Fruit fly (Drosophila melanogaster) whole organism, embryonic: ENCODE data around the gene CG32087.

ENCODE experiments used
- BEAF-32 ChIP-seq: fragments of 200-800 bp; sonication (Bioruptor generic); optimal IDR thresholded peaks from 3 replicates; lab custom pipeline; 2017; ENCODE audit warnings: missing biosample characterization, missing genetic modification characterization, mild to moderate bottlenecking, moderate library complexity, missing genetic modification reagents
- CG10209 ChIP-seq: fragments of 200-800 bp; sonication (Bioruptor generic); optimal IDR thresholded peaks from 3 replicates; lab custom pipeline; 2017; ENCODE audit warnings: missing biosample characterization, mild to moderate bottlenecking, missing genetic modification characterization, missing genetic modification reagents
- CG12391 ChIP-seq: fragments of 200-800 bp; sonication (Bioruptor generic); optimal IDR thresholded peaks from 3 replicates; lab custom pipeline; 2018; ENCODE audit warnings: missing biosample characterization, mild to moderate bottlenecking, missing genetic modification characterization, moderate library complexity
- CG13287 ChIP-seq: fragments of 200-800 bp; sonication (Bioruptor generic); IDR thresholded peaks from 2 replicates; pipeline ENCODE4 v1.3.6; 2022; ENCODE audit warnings: missing biosample characterization, missing genetic modification characterization; ENCODE audit not compliant: partially characterized antibody
- CG13894 ChIP-seq: fragments of 200-800 bp; sonication (Bioruptor generic); optimal IDR thresholded peaks from 3 replicates; lab custom pipeline; 2018; ENCODE audit warnings: missing biosample characterization, mild to moderate bottlenecking, missing genetic modification characterization, moderate library complexity
- CG14710 ChIP-seq: fragments of 200-800 bp; sonication (Bioruptor generic); optimal IDR thresholded peaks from 3 replicates; lab custom pipeline; 2019; ENCODE audit warnings: missing biosample characterization, mild to moderate bottlenecking, missing genetic modification characterization, moderate library complexity
- CG15514 ChIP-seq: fragments of 200-800 bp; sonication (Bioruptor generic); optimal IDR thresholded peaks from 3 replicates; lab custom pipeline; 2017; ENCODE audit warnings: missing biosample characterization, missing genetic modification characterization, mild to moderate bottlenecking, moderate library complexity, missing genetic modification reagents
- CG17328 ChIP-seq: fragments of 200-800 bp; sonication (Bioruptor generic); IDR thresholded peaks from 2 replicates; pipeline ENCODE4 v1.3.6; 2022; ENCODE audit warnings: missing biosample characterization, missing genetic modification characterization
- CG18011 ChIP-seq: fragments of 200-800 bp; sonication (Bioruptor generic); optimal IDR thresholded peaks from 2 replicates; lab custom pipeline; 2017; ENCODE audit warnings: missing biosample characterization, missing genetic modification characterization, mild to moderate bottlenecking, moderate library complexity, missing genotype
- CG2199 ChIP-seq: fragments of 200-800 bp; sonication (Bioruptor generic); IDR thresholded peaks from 3 replicates; pipeline ENCODE4 v1.3.6; 2022; ENCODE audit warnings: missing biosample characterization, missing genetic modification characterization
- CG33213 ChIP-seq: fragments of 200-800 bp; sonication (Bioruptor generic); optimal IDR thresholded peaks from 3 replicates; lab custom pipeline; 2016; ENCODE audit warnings: missing biosample characterization, missing genetic modification characterization
- CG33557 ChIP-seq: fragments of 200-800 bp; sonication (Bioruptor generic); optimal IDR thresholded peaks from 2 replicates; lab custom pipeline; 2019; ENCODE audit warnings: missing biosample characterization, mild to moderate bottlenecking, missing genetic modification characterization, moderate library complexity
- CG6683 ChIP-seq: fragments of 200-800 bp; sonication (Bioruptor generic); optimal IDR thresholded peaks from 2 replicates; lab custom pipeline; 2017; ENCODE audit warnings: missing biosample characterization, mild to moderate bottlenecking, missing genetic modification characterization, missing genetic modification reagents
- CG7372 ChIP-seq: fragments of 200-800 bp; sonication (Bioruptor generic); IDR thresholded peaks from 2 replicates; pipeline ENCODE4 v1.3.6; 2022; ENCODE audit warnings: missing biosample characterization, missing genetic modification characterization
- CG7839 ChIP-seq: fragments of 200-800 bp; sonication (Bioruptor generic); optimal IDR thresholded peaks from 3 replicates; lab custom pipeline; 2018; ENCODE audit warnings: missing biosample characterization, mild to moderate bottlenecking, missing genetic modification characterization, moderate library complexity
- CG9437 ChIP-seq: fragments of 200-800 bp; sonication (Bioruptor generic); optimal IDR thresholded peaks from 2 replicates; lab custom pipeline; 2018; ENCODE audit warnings: missing biosample characterization, mild to moderate bottlenecking, missing genetic modification characterization
- CG9797 ChIP-seq: fragments of 200-800 bp; sonication (Bioruptor generic); optimal IDR thresholded peaks from 3 replicates; lab custom pipeline; 2018; ENCODE audit warnings: missing biosample characterization, mild to moderate bottlenecking, missing genetic modification characterization
- Deaf1 ChIP-seq: fragments of 200-800 bp; optimal IDR thresholded peaks from 3 replicates; lab custom pipeline; 2019; ENCODE audit warnings: missing biosample characterization, mild to moderate bottlenecking, missing genetic modification characterization, moderate library complexity
- Dp ChIP-seq: fragments of 200-800 bp; sonication (Bioruptor generic); optimal IDR thresholded peaks from 2 replicates; lab custom pipeline; 2018; ENCODE audit warnings: missing biosample characterization, mild to moderate bottlenecking, missing genetic modification characterization, moderate library complexity
- Ets97D ChIP-seq: fragments of 200-800 bp; sonication (Bioruptor generic); optimal IDR thresholded peaks from 3 replicates; lab custom pipeline; 2016; ENCODE audit warnings: missing biosample characterization, missing genetic modification characterization
- Fer1 ChIP-seq: fragments of 200-800 bp; sonication (Bioruptor generic); optimal IDR thresholded peaks from 2 replicates; lab custom pipeline; 2017; ENCODE audit warnings: missing biosample characterization, mild to moderate bottlenecking, missing genetic modification characterization
- HLH4C ChIP-seq: fragments of 200-800 bp; sonication (Bioruptor generic); IDR thresholded peaks from 3 replicates; pipeline ENCODE4 v1.3.6; 2022; ENCODE audit warnings: missing biosample characterization, missing genetic modification characterization; ENCODE audit not compliant: partially characterized antibody
- MBD-R2 ChIP-seq: fragments of 200-800 bp; sonication (Bioruptor generic); IDR thresholded peaks from 2 replicates; pipeline ENCODE4 v1.3.6; 2022; ENCODE audit warnings: missing biosample characterization, missing genetic modification characterization
- MESR4 ChIP-seq: fragments of 200-800 bp; sonication (Bioruptor generic); optimal IDR thresholded peaks from 2 replicates; lab custom pipeline; 2018; ENCODE audit warnings: missing biosample characterization, mild to moderate bottlenecking, missing genetic modification characterization, moderate library complexity
- PHDP ChIP-seq: fragments of 200-800 bp; sonication (Bioruptor generic); optimal IDR thresholded peaks from 3 replicates; lab custom pipeline; 2018; ENCODE audit warnings: missing biosample characterization, mild to moderate bottlenecking, missing genetic modification characterization, moderate library complexity
- TFAM ChIP-seq: fragments of 200-800 bp; sonication (Bioruptor generic); optimal IDR thresholded peaks from 2 replicates; lab custom pipeline; 2017; ENCODE audit warnings: missing biosample characterization, missing genetic modification characterization, inconsistent platforms
- Trl ChIP-seq, 3 experiments: fragments of >200 bp in 2 of 3; fragments of 200-800 bp in 1 of 3; sonication (Bioruptor generic) in 1 of 3; optimal IDR thresholded peaks; 2 replicates in 1 of 3; 3 replicates in 2 of 3; lab custom pipeline; 2016 to 2017; ENCODE audit warnings: missing biosample characterization in 1 of 3, missing genetic modification characterization in 1 of 3
- Xbp1 ChIP-seq: fragments of 200-800 bp; sonication (Bioruptor generic); optimal IDR thresholded peaks from 3 replicates; lab custom pipeline; 2016; ENCODE audit warnings: missing biosample characterization, mild to moderate bottlenecking, missing genetic modification characterization
- ato ChIP-seq: fragments of 200-800 bp; sonication (Bioruptor generic); IDR thresholded peaks from 2 replicates; pipeline ENCODE4 v1.3.6; 2022; ENCODE audit warnings: missing biosample characterization, missing genetic modification characterization; ENCODE audit not compliant: partially characterized antibody
- chinmo ChIP-seq: fragments of 200-800 bp; sonication (Bioruptor generic); IDR thresholded peaks from 4 replicates; pipeline ENCODE4 v1.3.6; 2022; ENCODE audit warnings: missing biosample characterization, missing genetic modification characterization; ENCODE audit not compliant: partially characterized antibody
- ci ChIP-seq: fragments of 200-800 bp; sonication (Bioruptor generic); IDR thresholded peaks from 3 replicates; pipeline ENCODE4 v1.3.6; 2022; ENCODE audit warnings: missing biosample characterization, missing genetic modification characterization
- dati ChIP-seq: fragments of 200-800 bp; sonication (Bioruptor generic); IDR thresholded peaks from 2 replicates; pipeline ENCODE4 v1.3.6; 2022; ENCODE audit warnings: missing biosample characterization, missing genetic modification characterization
- grau ChIP-seq: fragments of 200-800 bp; optimal IDR thresholded peaks from 3 replicates; lab custom pipeline; 2019; ENCODE audit warnings: missing biosample characterization, mild to moderate bottlenecking, missing genetic modification characterization, moderate library complexity
- lab ChIP-seq: fragments of 200-800 bp; sonication (Bioruptor generic); optimal IDR thresholded peaks from 3 replicates; lab custom pipeline; 2017; ENCODE audit warnings: missing biosample characterization, missing genetic modification characterization, mild to moderate bottlenecking, moderate library complexity, missing genetic modification reagents
- lilli ChIP-seq: fragments of 200-800 bp; sonication (Bioruptor generic); optimal IDR thresholded peaks from 3 replicates; lab custom pipeline; 2016; ENCODE audit warnings: missing biosample characterization, missing genetic modification characterization
- nau ChIP-seq: fragments of 200-800 bp; sonication (Bioruptor generic); optimal IDR thresholded peaks from 3 replicates; lab custom pipeline; 2017; ENCODE audit warnings: missing biosample characterization, mild to moderate bottlenecking, missing genetic modification characterization, missing genetic modification reagents
- nerfin-2 ChIP-seq: fragments of 200-800 bp; sonication (Bioruptor generic); IDR thresholded peaks from 2 replicates; pipeline ENCODE4 v1.3.6; 2022; ENCODE audit warnings: missing biosample characterization, missing genetic modification characterization; ENCODE audit not compliant: partially characterized antibody
- pb ChIP-seq: fragments of 200-800 bp; sonication (Bioruptor generic); optimal IDR thresholded peaks from 3 replicates; lab custom pipeline; 2016; ENCODE audit warnings: missing biosample characterization, missing genetic modification characterization
- pho ChIP-seq: fragments of 200-800 bp; sonication (Bioruptor generic); optimal IDR thresholded peaks from 2 replicates; lab custom pipeline; 2016; ENCODE audit warnings: missing biosample characterization, missing genetic modification characterization
- pita ChIP-seq: fragments of 200-800 bp; sonication (Bioruptor generic); optimal IDR thresholded peaks from 2 replicates; lab custom pipeline; 2017; ENCODE audit warnings: missing biosample characterization, mild to moderate bottlenecking, missing genetic modification characterization
- sd ChIP-seq: fragments of 200-800 bp; sonication (Bioruptor generic); optimal IDR thresholded peaks from 3 replicates; lab custom pipeline; 2018; ENCODE audit warnings: missing biosample characterization, mild to moderate bottlenecking, missing genetic modification characterization, moderate library complexity
- shn ChIP-seq: fragments of 200-800 bp; sonication (Bioruptor generic); optimal IDR thresholded peaks from 3 replicates; lab custom pipeline; 2016; ENCODE audit warnings: missing biosample characterization, missing genetic modification characterization
- so ChIP-seq: fragments of 200-800 bp; sonication (Bioruptor generic); IDR thresholded peaks from 3 replicates; pipeline ENCODE4 v1.3.6; 2022; ENCODE audit warnings: missing biosample characterization, missing genetic modification characterization
- stwl ChIP-seq: fragments of 200-800 bp; sonication (Bioruptor generic); optimal IDR thresholded peaks from 3 replicates; lab custom pipeline; 2018; ENCODE audit warnings: missing biosample characterization, mild to moderate bottlenecking, missing genetic modification characterization, moderate library complexity
- tup ChIP-seq: fragments of 200-800 bp; sonication (Bioruptor generic); optimal IDR thresholded peaks from 2 replicates; lab custom pipeline; 2016; ENCODE audit warnings: missing biosample characterization, mild to moderate bottlenecking, missing genetic modification characterization, moderate library complexity
- unpg ChIP-seq: fragments of 200-800 bp; sonication (Bioruptor generic); optimal IDR thresholded peaks from 3 replicates; lab custom pipeline; 2018; ENCODE audit warnings: missing biosample characterization, mild to moderate bottlenecking, missing genetic modification characterization, moderate library complexity
- vfl ChIP-seq: fragments of 200-800 bp; sonication (Bioruptor generic); optimal IDR thresholded peaks from 2 replicates; lab custom pipeline; 2016; ENCODE audit warnings: missing biosample characterization, missing genetic modification characterization

CG32087 gene

DNA sequence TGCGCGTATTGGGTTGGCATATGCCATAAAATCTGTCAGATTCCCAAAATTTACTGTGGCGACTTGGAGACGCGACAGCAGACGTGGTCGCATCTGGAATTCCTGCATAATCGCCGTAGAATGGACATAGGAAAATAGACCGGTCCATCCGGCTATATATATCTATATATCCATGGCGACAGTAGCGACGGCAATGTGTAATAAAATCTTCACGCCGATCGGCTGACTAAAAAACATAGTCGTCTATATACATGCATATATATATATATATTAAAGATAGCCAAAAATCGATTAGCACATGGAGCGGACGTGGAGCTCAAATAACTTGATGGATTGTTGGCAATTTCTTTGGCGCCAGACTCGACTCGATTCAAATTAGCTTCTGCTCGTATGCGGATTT is 13.9 kb upstream of the CG32087 start:
- TF ChIP-seq so (no peak), vfl (GFP tag; lab: Kevin White, UChicago) (no peak), CG14710 (tag; lab: Kevin White, UChicago) (no peak), CG18011 (GFP tag; lab: Kevin White, UChicago) (peak; percentile 5), grau (tag; lab: Kevin White, UChicago) (no peak), nau (GFP tag; lab: Kevin White, UChicago) (no peak), sd (peak; percentile 87), Xbp1 (GFP tag; lab: Kevin White, UChicago) (no peak), CG13894 (tag; lab: Kevin White, UChicago) (peak; percentile 95)
- TF ChIP-seq, all 482 proteins: peak for 3

DNA sequence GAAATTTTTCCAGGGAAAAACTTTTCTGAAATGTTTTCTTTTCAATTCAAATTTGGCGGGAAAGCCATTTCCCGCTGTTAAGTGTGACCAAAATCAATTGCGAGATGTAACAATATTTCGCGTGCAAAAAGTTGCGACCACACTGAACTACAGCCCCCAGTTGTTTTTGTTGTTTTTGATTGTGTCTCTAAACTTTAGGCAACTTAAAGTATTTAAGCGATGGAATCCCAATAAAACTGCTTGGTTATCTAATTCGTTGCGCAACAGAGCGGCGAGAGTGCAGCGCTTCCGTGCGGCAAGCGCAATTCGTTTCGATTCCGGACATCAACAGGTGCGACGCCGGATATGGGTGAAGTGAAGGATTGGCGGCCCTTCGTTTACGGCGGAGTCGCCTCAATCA is 11.2 kb upstream of the CG32087 start, which contains the start of gene Bmcp:
Bmcp (plus strand) TSS at position 155 of the 400 bp plus-strand sequence.
- TF ChIP-seq CG7372 (GFP tag; lab: Robert Waterston, UW) (no peak), CG9797 (GFP tag; lab: Kevin White, UChicago) (peak; percentile 79), PHDP (tag; lab: Kevin White, UChicago) (no peak), CG13287 (GFP tag; lab: Robert Waterston, UW) (peak; percentile 48; the same call in 1 of the 2 replicates), unpg (peak; percentile 7), pita (no peak), dati (GFP tag; lab: Robert Waterston, UW) (no peak), Deaf1 (tag; lab: Kevin White, UChicago) (no peak), HLH4C (0 out of 3 replicates have a peak, but pooled peaks have one; percentile 30), CG12391 (peak; percentile 10), Dp (GFP tag; lab: Kevin White, UChicago) (peak; percentile 90), CG17328 (GFP tag; lab: Robert Waterston, UW) (0 out of 2 replicates have a peak, but pooled peaks have one; percentile 25), nerfin-2 (GFP tag; lab: Robert Waterston, UW) (no peak), TFAM (GFP tag; lab: Kevin White, UChicago) (no peak), Ets97D (GFP tag; lab: Kevin White, UChicago) (peak; percentile 95), CG7839 (tag; lab: Kevin White, UChicago) (peak; percentile 12), CG2199 (no peak), lab (GFP tag; lab: Kevin White, UChicago) (peak; percentile 39), MBD-R2 (GFP tag; lab: Robert Waterston, UW) (peak; percentile 54), grau (tag; lab: Kevin White, UChicago) (peak; percentile 20), pb (GFP tag; lab: Kevin White, UChicago) (no peak), CG6683 (GFP tag; lab: Kevin White, UChicago) (no peak), CG14710 (tag; lab: Kevin White, UChicago) (peak; percentile 30), tup (GFP tag; lab: Kevin White, UChicago) (no peak), CG33213 (GFP tag; lab: Kevin White, UChicago) (peak; percentile 26), Trl (optimal IDR thresholded peaks at IDR 0.05; lab: Kevin White, UChicago) (no peak), Trl (GFP tag; optimal IDR thresholded peaks at IDR 0.05; lab: Kevin White, UChicago) (no peak), stwl (tag; lab: Kevin White, UChicago) (peak; percentile 94), ci (GFP tag; lab: Robert Waterston, UW) (peak; percentile 33; the same call in 1 of the 3 replicates), CG10209 (GFP tag; lab: Kevin White, UChicago) (no peak), MESR4 (peak; percentile 49), CG15514 (GFP tag; lab: Kevin White, UChicago) (peak; percentile 68), pho (GFP tag; lab: Kevin White, UChicago) (peak; percentile 16), lilli (GFP tag; lab: Kevin White, UChicago) (no peak), CG33557 (GFP tag; lab: Kevin White, UChicago) (no peak), Fer1 (GFP tag; lab: Kevin White, UChicago) (peak; percentile 35), shn (GFP tag; lab: Kevin White, UChicago) (no peak), BEAF-32 (GFP tag; lab: Kevin White, UChicago) (peak; percentile 26), chinmo (GFP tag; lab: Robert Waterston, UW) (0 out of 4 replicates have a peak, but pooled peaks have one; percentile 13), CG9437 (no peak), ato (GFP tag; lab: Robert Waterston, UW) (no peak)
